Worm (Caenorhabditis elegans): ENCODE measurements around the gene Y54F10BM.22.

Gene Y54F10BM.22

ce11 chrIII:2314678-2315077, 34.0 kb downstream of the Y54F10BM.22 start:
- no peak for TF ChIP-seq unc-62 (GFP tag; optimal IDR thresholded peaks at IDR 0.05)

ce11 chrIII:2316439-2316838, 35.7 kb downstream of the Y54F10BM.22 start:
- TF ChIP-seq unc-62 (GFP tag; optimal IDR thresholded peaks at IDR 0.05): no peak

ce11 chrIII:2324703-2325102, 44.0 kb downstream of the Y54F10BM.22 start:
- TF ChIP-seq unc-62 (GFP tag; optimal IDR thresholded peaks at IDR 0.05): no peak

- no peak for TF ChIP-seq unc-62 (GFP tag; optimal IDR thresholded peaks at IDR 0.05)
Observed at ce11 chrIII:2328612-2329011, 47.9 kb downstream of the Y54F10BM.22 start.

- no peak for TF ChIP-seq unc-62 (GFP tag; optimal IDR thresholded peaks at IDR 0.05)
Observed at ce11 chrIII:2329336-2329735, 48.6 kb downstream of the Y54F10BM.22 start, which contains the start of gene Y54F10BM.12. Y54F10BM.12 (minus strand) TSS chrIII:2329679.

ce11 chrIII:2330389-2330788, 49.7 kb downstream of the Y54F10BM.22 start:
- no peak for TF ChIP-seq unc-62 (GFP tag; optimal IDR thresholded peaks at IDR 0.05)

ce11 chrIII:2331033-2331625, 50.4 kb downstream of the Y54F10BM.22 start, which contains the start of the genes Y54F10BM.13 and ppm-1.D:
Y54F10BM.13 (minus strand) TSS chrIII:2331083.
ppm-1.D (plus strand) TSS chrIII:2331572.
- no peak for TF ChIP-seq unc-62 (GFP tag; optimal IDR thresholded peaks at IDR 0.05)
